Fruit fly (Drosophila melanogaster) whole organism, embryonic: ENCODE results near the gene CG34296.

Source experiments
- Ada2b ChIP-seq: fragments of 200-800 bp; sonication (Bioruptor generic); IDR thresholded peaks from 2 replicates; pipeline ENCODE4 v1.3.6; 2022; ENCODE audit warnings: missing biosample characterization, missing genetic modification characterization
- Aef1 ChIP-seq: fragments of 200-800 bp; sonication (Bioruptor generic); IDR thresholded peaks from 3 replicates; pipeline ENCODE4 v1.3.6; 2022; ENCODE audit warnings: missing biosample characterization, missing genetic modification characterization
- Awh ChIP-seq: fragments of 200-800 bp; sonication (Bioruptor generic); IDR thresholded peaks from 2 replicates; pipeline ENCODE4, ENCODE4 v1.3.6; 2022; ENCODE audit warnings: missing biosample characterization, missing genetic modification characterization
- Bdp1 ChIP-seq: fragments of 200-800 bp; sonication (Bioruptor generic); optimal IDR thresholded peaks from 3 replicates; lab custom pipeline; 2016; ENCODE audit warnings: missing biosample characterization, missing genetic modification characterization
- CG10565 ChIP-seq: fragments of 200-800 bp; sonication (Bioruptor generic); optimal IDR thresholded peaks from 3 replicates; lab custom pipeline; 2016; ENCODE audit warnings: missing biosample characterization, mild to moderate bottlenecking, missing genetic modification characterization
- CG11560 ChIP-seq: fragments of 200-800 bp; sonication (Bioruptor generic); IDR thresholded peaks from 3 replicates; pipeline ENCODE4 v1.3.6; 2022; ENCODE audit warnings: missing biosample characterization, missing genetic modification characterization
- CG1233 ChIP-seq: fragments of 200-800 bp; sonication (Bioruptor generic); optimal IDR thresholded peaks from 4 replicates; lab custom pipeline; 2018; ENCODE audit warnings: missing biosample characterization, mild to moderate bottlenecking, missing genetic modification characterization
- CG14014 ChIP-seq: fragments of 200-800 bp; sonication (Bioruptor generic); IDR thresholded peaks from 2 replicates; pipeline ENCODE4 v1.3.6; 2022; ENCODE audit warnings: missing biosample characterization, missing genetic modification characterization
- CG15269 ChIP-seq: fragments of 200-800 bp; sonication (Bioruptor generic); optimal IDR thresholded peaks from 2 replicates; lab custom pipeline; 2018; ENCODE audit warnings: missing biosample characterization, mild to moderate bottlenecking, missing genetic modification characterization, moderate library complexity
- CG17328 ChIP-seq: fragments of 200-800 bp; sonication (Bioruptor generic); IDR thresholded peaks from 2 replicates; pipeline ENCODE4 v1.3.6; 2022; ENCODE audit warnings: missing biosample characterization, missing genetic modification characterization
- CG17385 ChIP-seq: fragments of 200-800 bp; sonication (Bioruptor generic); optimal IDR thresholded peaks from 3 replicates; lab custom pipeline; 2018; ENCODE audit warnings: missing biosample characterization, mild to moderate bottlenecking, missing genetic modification characterization
- CG17612 ChIP-seq: fragments of 200-800 bp; sonication (Bioruptor generic); IDR thresholded peaks from 2 replicates; pipeline ENCODE4 v1.3.6; 2022; ENCODE audit warnings: missing biosample characterization, missing genetic modification characterization
- CG32767 ChIP-seq: fragments of 200-800 bp; sonication (Bioruptor generic); IDR thresholded peaks from 2 replicates; pipeline ENCODE4 v1.3.6; 2022; ENCODE audit warnings: missing biosample characterization, missing genetic modification characterization
- CG3407 ChIP-seq: fragments of 200-800 bp; sonication (Bioruptor generic); optimal IDR thresholded peaks from 2 replicates; lab custom pipeline; 2018; ENCODE audit warnings: missing biosample characterization, mild to moderate bottlenecking, missing genetic modification characterization
- CG34224 ChIP-seq: fragments of 200-800 bp; sonication (Bioruptor generic); IDR thresholded peaks from 3 replicates; pipeline ENCODE4 v1.3.6; 2022; ENCODE audit warnings: missing biosample characterization, missing genetic modification characterization; ENCODE audit not compliant: partially characterized antibody
- CG3995 ChIP-seq: fragments of 200-800 bp; sonication (Bioruptor generic); optimal IDR thresholded peaks from 3 replicates; lab custom pipeline; 2016; ENCODE audit warnings: missing biosample characterization, missing genetic modification characterization
- CG6175 ChIP-seq: fragments of 200-800 bp; sonication (Bioruptor generic); IDR thresholded peaks from 3 replicates; pipeline ENCODE4 v1.3.6; 2022; ENCODE audit warnings: missing biosample characterization, missing genetic modification characterization
- CG7372 ChIP-seq: fragments of 200-800 bp; sonication (Bioruptor generic); IDR thresholded peaks from 2 replicates; pipeline ENCODE4 v1.3.6; 2022; ENCODE audit warnings: missing biosample characterization, missing genetic modification characterization
- CG8281 ChIP-seq: fragments of 200-800 bp; sonication (Bioruptor generic); optimal IDR thresholded peaks from 2 replicates; lab custom pipeline; 2018; ENCODE audit warnings: missing biosample characterization, mild to moderate bottlenecking, missing genetic modification characterization, moderate library complexity
- CG9609 ChIP-seq: fragments of 200-800 bp; sonication (Bioruptor generic); optimal IDR thresholded peaks from 3 replicates; lab custom pipeline; 2016; ENCODE audit warnings: missing biosample characterization, missing genetic modification characterization
- CrebB ChIP-seq: fragments of 200-800 bp; sonication (Bioruptor generic); optimal IDR thresholded peaks from 3 replicates; lab custom pipeline; 2018; ENCODE audit warnings: missing biosample characterization, mild to moderate bottlenecking, missing genetic modification characterization
- Dll ChIP-seq: fragments of 200-800 bp; sonication (Bioruptor generic); IDR thresholded peaks from 4 replicates; pipeline ENCODE4 v1.3.6; 2022; ENCODE audit warnings: missing biosample characterization, missing genetic modification characterization; ENCODE audit not compliant: partially characterized antibody
- Doc2 ChIP-seq: fragments of 200-800 bp; sonication (Bioruptor generic); IDR thresholded peaks from 2 replicates; pipeline ENCODE4 v1.3.6; 2022; ENCODE audit warnings: missing biosample characterization, missing genetic modification characterization
- E2f1 ChIP-seq: fragments of 200-800 bp; sonication (Bioruptor generic); IDR thresholded peaks from 2 replicates; pipeline ENCODE4 v1.3.6; 2022; ENCODE audit warnings: missing biosample characterization, missing genetic modification characterization
- HLH4C ChIP-seq: fragments of 200-800 bp; sonication (Bioruptor generic); IDR thresholded peaks from 3 replicates; pipeline ENCODE4 v1.3.6; 2022; ENCODE audit warnings: missing biosample characterization, missing genetic modification characterization; ENCODE audit not compliant: partially characterized antibody
- Neu2 ChIP-seq: fragments of 200-800 bp; sonication (Bioruptor generic); optimal IDR thresholded peaks from 3 replicates; lab custom pipeline; 2016; ENCODE audit warnings: missing biosample characterization, missing genetic modification characterization, borderline replicate concordance
- Poxn ChIP-seq: fragments of 200-800 bp; sonication (Bioruptor generic); IDR thresholded peaks from 2 replicates; pipeline ENCODE4 v1.3.6; 2022; ENCODE audit warnings: missing biosample characterization, missing genetic modification characterization
- Six4 ChIP-seq: fragments of 200-800 bp; sonication (Bioruptor generic); optimal IDR thresholded peaks from 2 replicates; lab custom pipeline; 2016; ENCODE audit warnings: missing biosample characterization, missing genetic modification characterization
- ash1 ChIP-seq: fragments of 200-800 bp; sonication (Bioruptor generic); optimal IDR thresholded peaks from 2 replicates; lab custom pipeline; 2018; ENCODE audit warnings: missing biosample characterization, mild to moderate bottlenecking, missing genetic modification characterization
- ato ChIP-seq: fragments of 200-800 bp; sonication (Bioruptor generic); IDR thresholded peaks from 2 replicates; pipeline ENCODE4 v1.3.6; 2022; ENCODE audit warnings: missing biosample characterization, missing genetic modification characterization; ENCODE audit not compliant: partially characterized antibody
- bcd ChIP-seq: fragments of 200-800 bp; sonication (Bioruptor generic); optimal IDR thresholded peaks from 2 replicates; lab custom pipeline; 2017; ENCODE audit warnings: missing biosample characterization, mild to moderate bottlenecking, missing genetic modification characterization
- bigmax ChIP-seq: fragments of 200-800 bp; sonication (Bioruptor generic); optimal IDR thresholded peaks from 2 replicates; lab custom pipeline; 2018; ENCODE audit warnings: missing biosample characterization, mild to moderate bottlenecking, missing genetic modification characterization
- bsh ChIP-seq, 2 experiments: fragments of 200-800 bp; sonication (Bioruptor generic); optimal IDR thresholded peaks; 2 replicates each; lab custom pipeline; 2017 to 2018; ENCODE audit warnings: mild to moderate bottlenecking in 2 of 2, missing biosample characterization in 2 of 2, missing genetic modification characterization in 2 of 2, moderate library complexity in 1 of 2
- chn ChIP-seq: fragments of 200-800 bp; sonication (Bioruptor generic); optimal IDR thresholded peaks from 2 replicates; lab custom pipeline; 2016; ENCODE audit warnings: missing biosample characterization, missing genetic modification characterization
- crc ChIP-seq: fragments of 200-800 bp; sonication (Bioruptor generic); optimal IDR thresholded peaks from 2 replicates; lab custom pipeline; 2016; ENCODE audit warnings: missing biosample characterization, missing genetic modification characterization
- ewg ChIP-seq: fragments of 200-800 bp; sonication (Bioruptor generic); optimal IDR thresholded peaks from 3 replicates; lab custom pipeline; 2017; ENCODE audit warnings: mild to moderate bottlenecking, missing biosample characterization, missing genetic modification reagents, missing genetic modification characterization
- eyg ChIP-seq: fragments of 200-800 bp; sonication (Bioruptor generic); optimal IDR thresholded peaks from 3 replicates; lab custom pipeline; 2016; ENCODE audit warnings: missing biosample characterization, missing genetic modification characterization
- ftz-f1 ChIP-seq: fragments of 200-800 bp; sonication (Bioruptor generic); optimal IDR thresholded peaks from 2 replicates; lab custom pipeline; 2016; ENCODE audit warnings: missing biosample characterization, missing genetic modification characterization
- hbn ChIP-seq: fragments of 200-800 bp; sonication (Bioruptor generic); IDR thresholded peaks from 2 replicates; pipeline ENCODE4 v1.3.6; 2022; ENCODE audit warnings: missing biosample characterization, missing genetic modification characterization; ENCODE audit not compliant: partially characterized antibody
- knrl ChIP-seq: fragments of 200-800 bp; sonication (Bioruptor generic); IDR thresholded peaks from 3 replicates; pipeline ENCODE4 v1.3.6; 2022; ENCODE audit warnings: missing biosample characterization, missing genetic modification characterization; ENCODE audit not compliant: partially characterized antibody
- luna ChIP-seq: fragments of 200-800 bp; sonication (Bioruptor generic); optimal IDR thresholded peaks from 2 replicates; lab custom pipeline; 2016; ENCODE audit warnings: missing biosample characterization, missing genetic modification characterization
- pan ChIP-seq, 4 experiments: fragments of >200 bp in 3 of 4; fragments of 200-800 bp in 1 of 4; sonication (Bioruptor generic) in 1 of 4; optimal IDR thresholded peaks in 3 of 4; IDR thresholded peaks in 1 of 4; 2 replicates each; pipeline versions ENCODE4 v1.3.6 to Lab custom; 2017 to 2022; ENCODE audit warnings: missing biosample characterization in 2 of 4, missing genetic modification characterization in 2 of 4, mixed read lengths in 1 of 4
- pb ChIP-seq: fragments of 200-800 bp; sonication (Bioruptor generic); optimal IDR thresholded peaks from 3 replicates; lab custom pipeline; 2016; ENCODE audit warnings: missing biosample characterization, missing genetic modification characterization
- phol ChIP-seq: fragments of 200-800 bp; sonication (Bioruptor generic); optimal IDR thresholded peaks from 3 replicates; lab custom pipeline; 2018; ENCODE audit warnings: missing biosample characterization, mild to moderate bottlenecking, missing genetic modification characterization, moderate library complexity
- repo ChIP-seq: fragments of 200-800 bp; sonication (Bioruptor generic); optimal IDR thresholded peaks from 2 replicates; lab custom pipeline; 2016; ENCODE audit warnings: missing biosample characterization, missing genetic modification characterization
- ro ChIP-seq: fragments of 200-800 bp; sonication (Bioruptor generic); IDR thresholded peaks from 2 replicates; pipeline ENCODE4 v1.3.6; 2022; ENCODE audit warnings: missing biosample characterization, missing genetic modification characterization
- sens ChIP-seq: fragments of 200-800 bp; sonication (Bioruptor generic); peaks from one replicate; lab custom pipeline; 2016; ENCODE audit warnings: missing biosample characterization, missing genetic modification characterization
- tll ChIP-seq, 2 experiments: fragments of 200-800 bp in 1 of 2; fragments of >200 bp in 1 of 2; sonication (Bioruptor generic) in 1 of 2; optimal IDR thresholded peaks; 2 replicates each; lab custom pipeline; 2017 to 2019; ENCODE audit warnings: missing biosample characterization in 2 of 2, missing genetic modification characterization in 2 of 2, mild to moderate bottlenecking in 1 of 2, moderate library complexity in 1 of 2
- trem ChIP-seq: fragments of 200-800 bp; optimal IDR thresholded peaks from 3 replicates; lab custom pipeline; 2019; ENCODE audit warnings: missing biosample characterization, mild to moderate bottlenecking, missing genetic modification characterization, moderate library complexity
- wdn ChIP-seq: fragments of 200-800 bp; sonication (Bioruptor generic); IDR thresholded peaks from 2 replicates; pipeline ENCODE4 v1.3.6; 2022; ENCODE audit warnings: missing biosample characterization, missing genetic modification characterization

The CG34296 gene

dm6 chr3R:29745056-29745455 is 22.7 kb downstream of the CG34296 start, which contains the start of the genes Wdr24 and IntS11 (continued):
- TF ChIP-seq ewg (GFP tag; lab: Kevin White, UChicago) (peak; percentile 60), CG7372 (GFP tag; lab: Robert Waterston, UW) (peak; percentile 93), tll (GFP tag; optimal IDR thresholded peaks at IDR 0.05; lab: Kevin White, UChicago) (peak in 1 of 2 experiments; percentile 64), Doc2 (GFP tag; lab: Robert Waterston, UW) (peak; percentile 64), ato (no peak), eyg (GFP tag; lab: Kevin White, UChicago) (no peak), CrebB (tag; lab: Kevin White, UChicago) (peak; percentile 79), Aef1 (GFP tag; lab: Robert Waterston, UW) (peak; percentile 96), HLH4C (GFP tag; lab: Robert Waterston, UW) (no peak), Awh (GFP tag; lab: Robert Waterston, UW) (peak; percentile 74), chn (GFP tag; lab: Kevin White, UChicago) (peak; percentile 83), wdn (GFP tag; lab: Robert Waterston, UW) (peak; percentile 88), CG17612 (GFP tag; lab: Robert Waterston, UW) (peak; percentile 76; the same call in 1 of the 2 replicates), pan (optimal IDR thresholded peaks at IDR 0.05; lab: Kevin White, UChicago) (no peak), pan (GFP tag; optimal IDR thresholded peaks at IDR 0.05 in 1 of 2, IDR thresholded peaks at IDR 0.05 in 1 of 2) (peak in 1 of 2 experiments; percentile 96), CG10565 (GFP tag; lab: Kevin White, UChicago) (no peak), crc (GFP tag; lab: Kevin White, UChicago) (no peak), CG6175 (GFP tag; lab: Robert Waterston, UW) (peak; percentile 88), ro (GFP tag; lab: Robert Waterston, UW) (peak; percentile 18; the same call in 1 of the 2 replicates), Neu2 (GFP tag; lab: Kevin White, UChicago) (no peak), trem (peak; percentile 73), knrl (GFP tag; lab: Robert Waterston, UW) (no peak; the same call in 2 of the 3 replicates), CG17385 (GFP tag; lab: Kevin White, UChicago) (peak; percentile 64), ash1 (GFP tag; lab: Kevin White, UChicago) (no peak), Poxn (GFP tag; lab: Robert Waterston, UW) (peak; percentile 87), Bdp1 (GFP tag; lab: Kevin White, UChicago) (peak; percentile 44), CG1233 (GFP tag; lab: Kevin White, UChicago) (peak; percentile 83), hbn (GFP tag; lab: Robert Waterston, UW) (no peak), CG11560 (tag; lab: Robert Waterston, UW) (peak; percentile 84), CG3995 (GFP tag; lab: Kevin White, UChicago) (peak; percentile 86), CG32767 (GFP tag; lab: Robert Waterston, UW) (peak; percentile 75), sens (GFP tag; lab: Kevin White, UChicago) (peak; percentile 93), phol (peak; percentile 85), Ada2b (GFP tag; lab: Robert Waterston, UW) (peak; percentile 84), pb (GFP tag; lab: Kevin White, UChicago) (no peak), CG8281 (tag; lab: Kevin White, UChicago) (no peak), ftz-f1 (GFP tag; lab: Kevin White, UChicago) (peak; percentile 98), Six4 (no peak), CG17328 (GFP tag; lab: Robert Waterston, UW) (peak; percentile 75), E2f1 (GFP tag; lab: Robert Waterston, UW) (peak; percentile 90), CG9609 (peak; percentile 69), CG3407 (no peak), bsh (GFP tag; optimal IDR thresholded peaks at IDR 0.05; lab: Kevin White, UChicago) (peak; percentile 70 to 72), bigmax (GFP tag; lab: Kevin White, UChicago) (no peak), CG15269 (tag; lab: Kevin White, UChicago) (peak; percentile 86), CG14014 (GFP tag; lab: Robert Waterston, UW) (peak; percentile 94), CG34224 (GFP tag; lab: Robert Waterston, UW) (peak; percentile 31; the same call in 1 of the 3 replicates), bcd (peak; percentile 87), luna (GFP tag; lab: Kevin White, UChicago) (peak; percentile 12), Dll (GFP tag; lab: Robert Waterston, UW) (0 out of 4 replicates have a peak, but pooled peaks have one; percentile 42), repo (GFP tag; lab: Kevin White, UChicago) (no peak)
